Fruit fly (Drosophila melanogaster): Measurements from ENCODE around the gene ncd.
A peak's percentile ranks its signal among the peaks of the same experiment; 100 is the strongest.

The ncd gene

dm6 chr3R:29782367-29782766, 24.6 kb downstream of the ncd start (continued):
- TF ChIP-seq NC2α (GFP tag; optimal IDR thresholded peaks at IDR 0.05) (no peak), Pdp1 (GFP tag; optimal IDR thresholded peaks at IDR 0.05) (no peak), insv (GFP tag; optimal IDR thresholded peaks at IDR 0.05) (no peak), CG12104 (GFP tag; optimal IDR thresholded peaks at IDR 0.05) (no peak), CG31441 (GFP tag; IDR thresholded peaks at IDR 0.05) (no peak), Gug (GFP tag; IDR thresholded peaks at IDR 0.05) (0 out of 4 replicates have a peak, but pooled peaks have one; percentile 5), unc-4 (GFP tag; IDR thresholded peaks at IDR 0.05; ENCODE audit: partially characterized antibody) (peak; percentile 48), CG12236 (GFP tag; optimal IDR thresholded peaks at IDR 0.05) (no peak), Oli (tag; optimal IDR thresholded peaks at IDR 0.05) (no peak), crp (GFP tag; optimal IDR thresholded peaks at IDR 0.05) (no peak), PHDP (tag; optimal IDR thresholded peaks at IDR 0.05) (peak; percentile 29), CG10979 (tag; optimal IDR thresholded peaks at IDR 0.05) (no peak), ttk (GFP tag; IDR thresholded peaks at IDR 0.05) (no peak), BtbVII (GFP tag; optimal IDR thresholded peaks at IDR 0.05) (peak; percentile 23), Atf-2 (GFP tag; optimal IDR thresholded peaks at IDR 0.05) (no peak), CG18476 (GFP tag; optimal IDR thresholded peaks at IDR 0.05) (no peak), CG10959 (GFP tag; IDR thresholded peaks at IDR 0.05) (no peak), Dip2 (GFP tag; IDR thresholded peaks at IDR 0.05) (no peak), az2 (GFP tag; optimal IDR thresholded peaks at IDR 0.05) (no peak), CG8089 (GFP tag; optimal IDR thresholded peaks at IDR 0.05) (no peak), Jarid2 (GFP tag; optimal IDR thresholded peaks at IDR 0.05) (peak; percentile 94), Hr78 (GFP tag; optimal IDR thresholded peaks at IDR 0.05) (no peak), Camta (GFP tag; optimal IDR thresholded peaks at IDR 0.05) (no peak), eyg (GFP tag; optimal IDR thresholded peaks at IDR 0.05) (no peak), YL-1 (GFP tag; optimal IDR thresholded peaks at IDR 0.05) (no peak), Bteb2 (GFP tag; optimal IDR thresholded peaks at IDR 0.05) (no peak), HHEX (GFP tag; optimal IDR thresholded peaks at IDR 0.05) (peak; percentile 31), usp (GFP tag; optimal IDR thresholded peaks at IDR 0.05) (no peak), Dref (GFP tag; IDR thresholded peaks at IDR 0.05) (no peak), mam (GFP tag; optimal IDR thresholded peaks at IDR 0.05) (no peak), chinmo (GFP tag; IDR thresholded peaks at IDR 0.05; ENCODE audit: partially characterized antibody) (peak; percentile 96; the same call in 3 of the 4 replicates), CG2129 (GFP tag; IDR thresholded peaks at IDR 0.05; ENCODE audit: partially characterized antibody) (no peak), CG30403 (GFP tag; optimal IDR thresholded peaks at IDR 0.05) (no peak), Trl (optimal IDR thresholded peaks at IDR 0.05) (peak; percentile 80 to 95), Trl (GFP tag; optimal IDR thresholded peaks at IDR 0.05) (peak; percentile 20), CG12299 (tag; optimal IDR thresholded peaks at IDR 0.05) (no peak), CG4617 (GFP tag; optimal IDR thresholded peaks at IDR 0.05; ENCODE audit: borderline replicate concordance) (no peak), CG18599 (GFP tag; optimal IDR thresholded peaks at IDR 0.05) (peak; percentile 46), CG34224 (GFP tag; IDR thresholded peaks at IDR 0.05; ENCODE audit: partially characterized antibody) (peak; percentile 64), CG3847 (GFP tag; IDR thresholded peaks at IDR 0.05) (no peak), sd (tag; optimal IDR thresholded peaks at IDR 0.05) (peak; percentile 30), CG5180 (GFP tag; optimal IDR thresholded peaks at IDR 0.05) (peak; percentile 1), crol (GFP tag; IDR thresholded peaks at IDR 0.05) (no peak), CG13894 (tag; optimal IDR thresholded peaks at IDR 0.05) (peak; percentile 63), CG6272 (GFP tag; IDR thresholded peaks at IDR 0.05) (no peak), cwo (GFP tag; optimal IDR thresholded peaks at IDR 0.05) (peak; percentile 34), sc (optimal IDR thresholded peaks at IDR 0.05) (no peak), sc (GFP tag; optimal IDR thresholded peaks at IDR 0.05) (no peak), ara (GFP tag; IDR thresholded peaks at IDR 0.05) (no peak), lbe (GFP tag; optimal IDR thresholded peaks at IDR 0.05) (peak; percentile 40), bbx (GFP tag; IDR thresholded peaks at IDR 0.05; ENCODE audit: partially characterized antibody) (peak; percentile 67)

All from whole organism, embryonic.